Worm (Caenorhabditis elegans): ENCODE measurements around the gene C04F5.2.

C04F5.2 gene

DNA sequence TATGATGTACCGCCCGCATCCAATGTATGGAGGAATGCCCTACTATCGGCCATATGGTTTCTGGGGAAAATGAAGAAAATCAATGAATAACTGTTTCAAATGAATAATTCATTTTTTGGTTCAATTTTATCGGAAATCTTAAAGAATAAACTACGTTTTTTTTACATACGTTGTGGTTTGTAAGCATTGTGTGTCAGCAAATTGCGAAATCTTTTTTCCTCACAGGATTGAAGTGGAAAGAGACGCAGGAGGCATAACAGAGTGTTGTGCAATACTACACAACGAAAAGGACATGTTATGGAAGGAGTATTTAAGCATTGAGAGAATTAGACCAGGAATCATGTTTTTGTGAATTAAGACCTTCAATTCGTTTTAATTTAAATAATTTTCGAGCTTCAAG lies 34.4 kb upstream of the C04F5.2 start:
- TF ChIP-seq sox-2 (GFP tag; IDR thresholded peaks at IDR 0.05) (no peak), ceh-19 (GFP tag; optimal IDR thresholded peaks at IDR 0.05) (no peak), ttx-3 (tag; optimal IDR thresholded peaks at IDR 0.05) (no peak), ref-2 (tag; optimal IDR thresholded peaks at IDR 0.05) (no peak), sox-4 (tag; optimal IDR thresholded peaks at IDR 0.05) (no peak), ceh-9 (tag; optimal IDR thresholded peaks at IDR 0.05) (no peak), madf-2 (tag; optimal IDR thresholded peaks at IDR 0.05) (no peak), rnt-1 (tag; optimal IDR thresholded peaks at IDR 0.05) (no peak), pat-9 (tag; optimal IDR thresholded peaks at IDR 0.05) (no peak), C38D4.7 (GFP tag; optimal IDR thresholded peaks at IDR 0.05) (no peak), dve-1 (tag; optimal IDR thresholded peaks at IDR 0.05) (no peak), tbx-2 (tag; optimal IDR thresholded peaks at IDR 0.05) (no peak), ceh-14 (tag; optimal IDR thresholded peaks at IDR 0.05) (no peak)

ce11 chrV:5130018-5130417 lies 33.1 kb upstream of the C04F5.2 start, which contains the start of gene F14F9.8:
TSS of gene F14F9.8 (plus strand) at chrV:5130318.
- TF ChIP-seq ceh-19 (GFP tag; optimal IDR thresholded peaks at IDR 0.05), result no peak
- no peak for TF ChIP-seq K02D7.2 (tag; optimal IDR thresholded peaks at IDR 0.05)
- no peak for TF ChIP-seq dmd-4 (tag; optimal IDR thresholded peaks at IDR 0.05; ENCODE audit: borderline replicate concordance)
- TF ChIP-seq C38D4.7 (GFP tag; optimal IDR thresholded peaks at IDR 0.05), result no peak
- TF ChIP-seq F13H6.1 (tag; optimal IDR thresholded peaks at IDR 0.05), result no peak
- TF ChIP-seq sdc-2 (tag; optimal IDR thresholded peaks at IDR 0.05), result no peak
- no peak for TF ChIP-seq ref-2 (tag; optimal IDR thresholded peaks at IDR 0.05)
- TF ChIP-seq mec-3 (tag; optimal IDR thresholded peaks at IDR 0.05; ENCODE audit: borderline replicate concordance), result no peak
- TF ChIP-seq pha-4 (tag; optimal IDR thresholded peaks at IDR 0.05), result no peak

- TF ChIP-seq odd-2 (tag; optimal IDR thresholded peaks at IDR 0.05), result no peak
- no peak for TF ChIP-seq unc-42 (tag; optimal IDR thresholded peaks at IDR 0.05)
- no peak for TF ChIP-seq lin-11 (tag; optimal IDR thresholded peaks at IDR 0.05)
- no peak for TF ChIP-seq madf-2 (tag; optimal IDR thresholded peaks at IDR 0.05)
Measured at ce11 chrV:5126793-5127192, 29.9 kb upstream of the C04F5.2 start, which contains the start of gene F14F9.5. TSS of gene F14F9.5 (plus strand) at chrV:5127093.

ce11 chrV:5119679-5120078 lies 22.7 kb upstream of the C04F5.2 start, which contains the start of gene sid-1:
TSS of gene sid-1 (plus strand) at chrV:5119970.
- TF ChIP-seq rnt-1 (tag; optimal IDR thresholded peaks at IDR 0.05), result no peak
- TF ChIP-seq ahr-1 (tag; optimal IDR thresholded peaks at IDR 0.05), result no peak

ce11 chrV:5119109-5119508 lies 22.2 kb upstream of the C04F5.2 start, which contains the start of gene C04F5.9:
TSS of gene C04F5.9 (minus strand) at chrV:5119209.
- no peak for TF ChIP-seq pax-1 (tag; optimal IDR thresholded peaks at IDR 0.05)
- TF ChIP-seq ceh-2 (tag; optimal IDR thresholded peaks at IDR 0.05), result no peak
- TF ChIP-seq tbx-7 (tag; optimal IDR thresholded peaks at IDR 0.05), result no peak
- no peak for TF ChIP-seq ceh-48 (tag; optimal IDR thresholded peaks at IDR 0.05)
- TF ChIP-seq dmd-4 (tag; optimal IDR thresholded peaks at IDR 0.05; ENCODE audit: borderline replicate concordance), result no peak
- TF ChIP-seq gmeb-2 (tag; optimal IDR thresholded peaks at IDR 0.05), result no peak
- no peak for TF ChIP-seq che-1 (tag; optimal IDR thresholded peaks at IDR 0.05)
- no peak for TF ChIP-seq ceh-34 (tag; optimal IDR thresholded peaks at IDR 0.05)
- TF ChIP-seq elt-2 (tag; optimal IDR thresholded peaks at IDR 0.05), result no peak
- no peak for TF ChIP-seq sox-2 (GFP tag; IDR thresholded peaks at IDR 0.05)
- no peak for TF ChIP-seq fkh-10 (GFP tag; optimal IDR thresholded peaks at IDR 0.05)
- no peak for TF ChIP-seq unc-3 (GFP tag; conservative IDR thresholded peaks at IDR 0.05)
- no peak for TF ChIP-seq unc-3 (tag; optimal IDR thresholded peaks at IDR 0.05)
- TF ChIP-seq ceh-31 (tag; optimal IDR thresholded peaks at IDR 0.05), result no peak
- TF ChIP-seq K09A11.1 (tag; optimal IDR thresholded peaks at IDR 0.05; ENCODE audit: insufficient read depth), result no peak
